Worm (Caenorhabditis elegans) whole organism, L3 larva: ENCODE measurements around the gene F14E5.8.
A peak's percentile ranks its signal among the peaks of the same experiment; 100 is the strongest.

ENCODE experiments used
- R02D3.7 ChIP-seq: fragments of 150-350 bp; optimal IDR thresholded peaks from 2 replicates; lab custom pipeline; 2014; ENCODE audit warnings: missing biosample characterization, missing genetic modification characterization
- ZK546.5 ChIP-seq: sonication (generic microtip); optimal IDR thresholded peaks from 2 replicates; lab custom pipeline; 2017; ENCODE audit warnings: missing biosample characterization, missing genetic modification characterization
- aly-2 ChIP-seq: fragments of 150-350 bp; optimal IDR thresholded peaks from 2 replicates; lab custom pipeline; 2014; ENCODE audit warnings: missing biosample characterization, missing genetic modification characterization
- ama-1 ChIP-seq: fragments of 150-350 bp; optimal IDR thresholded peaks from 2 replicates; lab custom pipeline; 2018
- ceh-16 ChIP-seq: sonication (generic microtip); optimal IDR thresholded peaks from 2 replicates; lab custom pipeline; 2017; ENCODE audit warnings: missing biosample characterization, missing genetic modification characterization
- ceh-28 ChIP-seq: fragments of 150-350 bp; optimal IDR thresholded peaks from 2 replicates; lab custom pipeline; 2014; ENCODE audit warnings: missing biosample characterization, missing genetic modification reagents, missing genetic modification characterization
- ceh-82 ChIP-seq: fragments of 150-350 bp; optimal IDR thresholded peaks from 2 replicates; lab custom pipeline; 2014; ENCODE audit warnings: missing biosample characterization, missing genetic modification characterization
- ceh-9 ChIP-seq: sonication (generic microtip); optimal IDR thresholded peaks from 2 replicates; lab custom pipeline; 2018; ENCODE audit warnings: missing biosample characterization, missing genetic modification characterization
- daf-12 ChIP-seq: fragments of 150-350 bp; optimal IDR thresholded peaks from 2 replicates; lab custom pipeline; 2014; ENCODE audit warnings: missing biosample characterization, missing genetic modification reagents, missing genetic modification characterization
- egl-27 ChIP-seq: sonication (generic microtip); optimal IDR thresholded peaks from 4 replicates; lab custom pipeline; 2017; ENCODE audit warnings: missing biosample characterization, missing genetic modification reagents, missing genetic modification characterization
- elt-1 ChIP-seq: fragments of 150-350 bp; optimal IDR thresholded peaks from 2 replicates; lab custom pipeline; 2014; ENCODE audit warnings: missing biosample characterization, missing genetic modification characterization
- elt-2 ChIP-seq: sonication (generic microtip); optimal IDR thresholded peaks from 2 replicates; lab custom pipeline; 2016; ENCODE audit warnings: missing genetic modification reagents, mild to moderate bottlenecking, missing genetic modification characterization, missing compliant biosample characterization
- elt-3 ChIP-seq, 3 experiments: fragments of 150-350 bp in 1 of 3; sonication (generic microtip) in 2 of 3; optimal IDR thresholded peaks; 2 replicates in 2 of 3; 4 replicates in 1 of 3; lab custom pipeline; 2014 to 2017; ENCODE audit warnings: missing biosample characterization in 3 of 3, missing genetic modification characterization in 3 of 3
- fkh-10 ChIP-seq: sonication (generic microtip); optimal IDR thresholded peaks from 2 replicates; lab custom pipeline; 2017; ENCODE audit warnings: missing biosample characterization, missing genetic modification reagents, missing genetic modification characterization
- fos-1 ChIP-seq: fragments of 150-350 bp; optimal IDR thresholded peaks from 2 replicates; lab custom pipeline; 2014; ENCODE audit warnings: missing biosample characterization, missing genetic modification characterization
- hmg-11 ChIP-seq: sonication (generic microtip); optimal IDR thresholded peaks from 2 replicates; lab custom pipeline; 2016; ENCODE audit warnings: missing genetic modification characterization, missing compliant biosample characterization
- jun-1 ChIP-seq: fragments of 150-350 bp; optimal IDR thresholded peaks from 2 replicates; lab custom pipeline; 2014; ENCODE audit warnings: missing biosample characterization, missing genetic modification reagents, missing genetic modification characterization
- lin-15B ChIP-seq: fragments of 150-350 bp; optimal IDR thresholded peaks from 2 replicates; lab custom pipeline; 2014; ENCODE audit warnings: missing biosample characterization, missing genetic modification characterization
- lsy-12 ChIP-seq: sonication (generic microtip); optimal IDR thresholded peaks from 2 replicates; lab custom pipeline; 2016; ENCODE audit warnings: mild to moderate bottlenecking, missing genetic modification characterization, missing compliant biosample characterization
- nfya-1 ChIP-seq: sonication (generic microtip); optimal IDR thresholded peaks from 2 replicates; lab custom pipeline; 2017; ENCODE audit warnings: missing genetic modification characterization, mild to moderate bottlenecking, missing compliant biosample characterization, antibody characterized with exemption, moderate library complexity; ENCODE audit not compliant: insufficient read depth
- nhr-11 ChIP-seq: fragments of 150-350 bp; optimal IDR thresholded peaks from 2 replicates; lab custom pipeline; 2014; ENCODE audit warnings: missing biosample characterization, missing genetic modification characterization
- nhr-12 ChIP-seq: fragments of 150-350 bp; optimal IDR thresholded peaks from 2 replicates; lab custom pipeline; 2014; ENCODE audit warnings: missing biosample characterization, missing genetic modification characterization
- nhr-23 ChIP-seq: fragments of 150-350 bp; optimal IDR thresholded peaks from 2 replicates; lab custom pipeline; 2014; ENCODE audit warnings: missing biosample characterization, missing genetic modification reagents, missing genetic modification characterization
- nhr-25 ChIP-seq: sonication (generic microtip); optimal IDR thresholded peaks from 2 replicates; lab custom pipeline; 2017; ENCODE audit warnings: missing biosample characterization, missing genetic modification characterization
- nhr-28 ChIP-seq: fragments of 150-350 bp; optimal IDR thresholded peaks from 2 replicates; lab custom pipeline; 2014; ENCODE audit warnings: missing biosample characterization, missing genetic modification characterization
- nhr-43 ChIP-seq: sonication (generic microtip); optimal IDR thresholded peaks from 2 replicates; lab custom pipeline; 2016; ENCODE audit warnings: mild to moderate bottlenecking, missing genetic modification characterization, missing compliant biosample characterization; ENCODE audit not compliant: poor library complexity, severe bottlenecking
- nhr-67 ChIP-seq: fragments of 150-350 bp; optimal IDR thresholded peaks from 2 replicates; lab custom pipeline; 2014; ENCODE audit warnings: missing biosample characterization, missing genetic modification characterization
- nhr-76 ChIP-seq: fragments of 150-350 bp; sonication (generic microtip); optimal IDR thresholded peaks from 5 replicates; lab custom pipeline; 2014; ENCODE audit warnings: missing biosample characterization, missing genetic modification characterization
- pha-4 ChIP-seq: fragments of 150-350 bp; optimal IDR thresholded peaks from 2 replicates; lab custom pipeline; 2014; ENCODE audit warnings: missing biosample characterization, missing genetic modification reagents, missing genetic modification characterization
- pqm-1 ChIP-seq: fragments of 150-350 bp; optimal IDR thresholded peaks from 2 replicates; lab custom pipeline; 2017; ENCODE audit warnings: missing biosample characterization, missing genetic modification characterization, inconsistent platforms
- sea-2 ChIP-seq: fragments of 150-350 bp; sonication (generic microtip); optimal IDR thresholded peaks from 4 replicates; lab custom pipeline; 2014; ENCODE audit warnings: missing biosample characterization, missing genetic modification reagents, missing genetic modification characterization
- skn-1 ChIP-seq: fragments of 150-350 bp; optimal IDR thresholded peaks from 2 replicates; lab custom pipeline; 2014; ENCODE audit warnings: missing biosample characterization, missing genetic modification characterization
- snpc-4 ChIP-seq: fragments of 150-350 bp; optimal IDR thresholded peaks from 2 replicates; lab custom pipeline; 2014; ENCODE audit warnings: missing biosample characterization, missing genetic modification characterization
- unc-39 ChIP-seq: sonication (generic microtip); optimal IDR thresholded peaks from 4 replicates; lab custom pipeline; 2017; ENCODE audit warnings: missing biosample characterization, missing genetic modification characterization
- unc-62 ChIP-seq: fragments of 150-350 bp; sonication (generic microtip); optimal IDR thresholded peaks from 4 replicates; lab custom pipeline; 2014; ENCODE audit warnings: missing biosample characterization, missing genetic modification reagents, missing genetic modification characterization
- ztf-11 ChIP-seq: fragments of 150-350 bp; optimal IDR thresholded peaks from 2 replicates; lab custom pipeline; 2014; ENCODE audit warnings: missing biosample characterization, missing genetic modification characterization
- ztf-4 ChIP-seq: fragments of 150-350 bp; optimal IDR thresholded peaks from 2 replicates; lab custom pipeline; 2014; ENCODE audit warnings: missing biosample characterization, missing genetic modification characterization

Gene F14E5.8

DNA sequence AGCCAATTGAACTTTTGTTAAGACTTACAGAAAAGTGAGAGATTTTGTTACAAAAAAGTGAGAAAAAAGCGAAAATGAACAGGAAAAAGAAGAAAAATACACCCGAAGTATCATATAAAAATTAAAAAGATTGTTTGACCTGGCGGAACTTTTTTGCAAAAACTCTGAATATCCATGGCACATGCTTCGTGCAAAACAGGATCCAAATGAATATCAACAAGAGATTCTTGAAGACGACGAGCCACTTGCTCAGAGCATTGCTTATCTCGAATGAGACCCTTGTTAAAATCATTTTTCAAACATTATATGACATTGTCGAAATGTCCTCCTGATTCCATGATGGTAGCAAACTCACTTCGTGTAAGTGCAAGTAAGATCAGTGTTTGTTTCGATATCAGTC, at the start of gene F14E5.8:
F14E5.8 (plus strand) TSS at position 301 of the 400 bp plus-strand sequence.
- peak; percentile 4 for TF ChIP-seq elt-1 (tag; lab: Kevin White, UChicago)
- TF ChIP-seq, all 47 proteins: peak for 1; not testable (repeated sequence) for 46

DNA sequence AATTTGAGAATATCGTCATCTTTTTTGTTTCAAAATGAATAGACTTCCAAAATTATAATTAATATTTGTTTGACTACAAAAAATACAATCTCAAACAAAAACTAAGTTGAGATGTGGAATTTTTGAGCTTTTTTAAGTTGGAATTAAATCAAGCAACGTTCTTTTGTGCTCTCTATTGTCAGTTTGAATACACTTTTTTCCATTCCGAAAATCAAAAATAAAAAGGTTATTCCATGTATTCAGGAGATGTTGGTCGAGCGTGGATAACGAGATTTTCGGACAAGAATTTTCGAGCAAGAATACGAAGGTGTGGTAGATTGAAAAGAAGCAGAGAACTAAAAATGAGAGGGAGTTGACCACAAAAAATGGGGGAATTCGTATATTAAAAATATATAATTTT, 49.7 kb upstream of the F14E5.8 start:
- peak; percentile 89 for TF ChIP-seq fkh-10 (GFP tag; lab: Kevin White, UChicago)
- no peak for TF ChIP-seq elt-1 (tag; lab: Kevin White, UChicago)
- no peak for TF ChIP-seq nhr-76 (tag; lab: Kevin White, UChicago)
- no peak for TF ChIP-seq nhr-43 (tag; lab: Kevin White, UChicago)

DNA sequence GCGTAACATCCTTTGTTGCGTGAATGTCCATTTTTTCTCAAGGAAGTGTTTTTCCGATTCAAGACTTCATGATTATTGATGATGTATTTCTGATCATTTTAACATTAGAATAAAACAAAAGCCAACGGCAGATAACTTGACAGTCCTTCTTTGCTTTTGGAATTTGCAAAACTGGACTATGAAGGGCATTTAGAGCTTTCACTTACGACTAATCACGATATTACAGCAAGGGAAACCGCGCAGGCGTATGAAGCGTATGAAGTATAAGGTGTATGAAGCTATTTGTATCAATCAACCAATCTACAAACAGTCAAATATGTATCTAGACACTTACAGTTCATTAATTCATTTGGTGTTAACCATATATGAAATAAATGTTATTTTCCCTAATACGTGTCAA, 42.2 kb upstream of the F14E5.8 start:
- peak; percentile 21 for TF ChIP-seq nhr-25 (tag; lab: Kevin White, UChicago)
- TF ChIP-seq lin-15B (tag; lab: Kevin White, UChicago), result no peak

DNA sequence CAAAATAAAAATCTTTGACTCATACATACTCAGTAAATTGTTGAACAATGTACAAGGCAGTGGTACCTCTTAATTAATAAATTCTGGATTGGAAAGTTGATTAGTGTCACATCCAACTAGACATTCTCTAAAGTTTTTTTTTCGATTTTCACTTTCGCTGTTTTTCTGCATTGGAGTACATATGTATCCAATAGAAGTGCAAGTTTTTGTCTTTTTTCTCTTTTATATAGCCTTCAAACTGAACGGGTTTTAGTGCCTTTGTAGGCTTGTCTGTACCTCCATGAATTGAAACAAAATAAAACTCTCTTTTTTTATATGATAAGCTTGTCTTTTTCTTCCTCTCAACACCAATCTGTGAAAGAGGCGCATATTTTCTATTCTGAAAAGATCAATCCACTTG, 39.7 kb upstream of the F14E5.8 start:
- no peak for TF ChIP-seq lin-15B (tag; lab: Kevin White, UChicago)
- TF ChIP-seq nhr-25 (tag; lab: Kevin White, UChicago), result peak; percentile 55
- TF ChIP-seq, all 47 proteins: peak for 1

DNA sequence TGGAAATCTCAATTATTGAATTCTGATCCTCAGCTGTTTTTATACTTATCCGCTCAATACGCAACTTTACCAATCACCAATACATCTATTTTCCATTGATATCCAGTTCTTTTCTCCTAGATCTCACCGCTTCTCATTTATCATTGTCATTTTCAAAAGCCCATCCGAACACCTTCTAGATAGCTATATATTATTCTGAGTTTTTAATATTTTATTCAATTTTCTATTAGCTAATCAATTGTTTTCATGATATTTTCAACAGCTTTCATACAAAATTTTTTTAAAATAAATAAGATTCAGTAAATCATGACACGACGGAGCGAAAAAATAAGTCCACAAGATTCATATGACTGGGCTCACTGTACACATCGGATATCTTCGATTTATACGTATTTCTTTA, 38.7 kb upstream of the F14E5.8 start, which contains the start of gene F49E12.12:
F49E12.12 (plus strand) TSS at position 301 of the 400 bp plus-strand sequence.
- TF ChIP-seq elt-1 (tag; lab: Kevin White, UChicago) (no peak), ama-1 (lab: Kevin White, UChicago) (no peak), nhr-67 (tag; lab: Kevin White, UChicago) (no peak)

DNA sequence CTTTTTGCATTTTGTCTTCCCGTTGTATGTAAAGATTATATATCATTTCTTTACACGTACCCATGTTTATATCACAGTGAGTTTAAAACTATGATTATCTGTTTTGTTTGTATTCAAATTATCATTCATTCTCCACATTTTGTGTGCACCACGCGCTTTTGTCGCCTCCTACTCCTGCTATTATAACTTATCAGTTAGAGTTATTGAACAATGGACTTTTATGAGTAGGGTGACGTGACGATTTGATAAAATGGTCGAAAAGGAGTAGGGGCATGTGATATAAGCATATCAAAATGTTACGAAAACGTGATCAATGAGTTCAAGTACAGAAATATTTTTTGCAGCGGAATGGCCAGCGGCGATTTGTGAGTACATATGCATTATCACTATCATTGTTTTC, 37.0 kb upstream of the F14E5.8 start:
- TF ChIP-seq elt-3 (tag; optimal IDR thresholded peaks at IDR 0.05; lab: Kevin White, UChicago) (no peak), nhr-11 (tag; lab: Kevin White, UChicago) (no peak), nhr-23 (tag; lab: Kevin White, UChicago) (no peak), nfya-1 (peak; percentile 22), aly-2 (tag; lab: Kevin White, UChicago) (no peak), nhr-67 (tag; lab: Kevin White, UChicago) (no peak), lsy-12 (tag; lab: Kevin White, UChicago) (peak; percentile 38), skn-1 (peak; percentile 1), ceh-28 (tag; lab: Kevin White, UChicago) (no peak), ZK546.5 (tag; lab: Kevin White, UChicago) (no peak), jun-1 (peak; percentile 95), elt-2 (peak; percentile 99), ztf-4 (no peak), snpc-4 (no peak), nhr-12 (tag; lab: Kevin White, UChicago) (no peak), pha-4 (tag; lab: Kevin White, UChicago) (peak; percentile 80), pqm-1 (tag; lab: Kevin White, UChicago) (peak; percentile 100)

DNA sequence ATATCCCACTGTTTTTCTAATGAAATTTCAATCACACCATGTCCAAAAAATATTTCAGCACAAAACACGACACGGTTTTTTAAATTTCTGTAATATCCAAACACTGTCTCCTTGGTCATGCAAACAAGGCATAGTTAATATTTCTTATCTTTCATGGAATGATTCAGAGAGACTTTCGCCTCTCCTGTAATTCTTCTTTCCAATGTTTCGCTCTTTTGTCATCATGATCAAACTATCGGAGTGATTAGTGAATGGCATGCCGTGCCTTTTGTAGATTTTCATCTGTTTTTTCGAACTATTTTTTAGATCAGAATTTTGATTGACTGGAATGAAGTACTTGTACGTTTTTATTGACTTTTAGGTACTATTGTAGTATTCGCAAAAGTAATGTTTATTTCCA, 35.6 kb upstream of the F14E5.8 start:
- TF ChIP-seq nhr-12 (tag; lab: Kevin White, UChicago) (no peak), snpc-4 (no peak), ceh-9 (tag; lab: Kevin White, UChicago) (no peak), ceh-16 (tag; lab: Kevin White, UChicago) (no peak), ceh-28 (tag; lab: Kevin White, UChicago) (no peak), R02D3.7 (tag; lab: Kevin White, UChicago) (no peak), unc-62 (GFP tag; lab: Kevin White, UChicago) (no peak), nfya-1 (no peak), jun-1 (peak; percentile 14), elt-2 (peak; percentile 77), lsy-12 (tag; lab: Kevin White, UChicago) (peak; percentile 11), fkh-10 (GFP tag; lab: Kevin White, UChicago) (no peak), ZK546.5 (tag; lab: Kevin White, UChicago) (no peak), pqm-1 (tag; lab: Kevin White, UChicago) (peak; percentile 77), sea-2 (GFP tag; lab: Kevin White, UChicago) (no peak), fos-1 (tag; lab: Kevin White, UChicago) (no peak), nhr-43 (tag; lab: Kevin White, UChicago) (no peak), unc-39 (no peak), nhr-23 (tag; lab: Kevin White, UChicago) (no peak), pha-4 (tag; lab: Kevin White, UChicago) (no peak), nhr-11 (tag; lab: Kevin White, UChicago) (no peak), ztf-11 (tag; lab: Kevin White, UChicago) (no peak), nhr-28 (tag; lab: Kevin White, UChicago) (no peak), skn-1 (peak; percentile 65), egl-27 (tag; lab: Kevin White, UChicago) (no peak), daf-12 (tag; lab: Kevin White, UChicago) (no peak), hmg-11 (no peak), ama-1 (lab: Kevin White, UChicago) (no peak), nhr-76 (tag; lab: Kevin White, UChicago) (no peak), elt-1 (tag; lab: Kevin White, UChicago) (no peak), ceh-82 (tag; lab: Kevin White, UChicago) (no peak)
- TF ChIP-seq, all 47 proteins: peak for 5
